Fruit fly (Drosophila melanogaster): ENCODE results near the gene CG42813.

The CG42813 gene

DNA sequence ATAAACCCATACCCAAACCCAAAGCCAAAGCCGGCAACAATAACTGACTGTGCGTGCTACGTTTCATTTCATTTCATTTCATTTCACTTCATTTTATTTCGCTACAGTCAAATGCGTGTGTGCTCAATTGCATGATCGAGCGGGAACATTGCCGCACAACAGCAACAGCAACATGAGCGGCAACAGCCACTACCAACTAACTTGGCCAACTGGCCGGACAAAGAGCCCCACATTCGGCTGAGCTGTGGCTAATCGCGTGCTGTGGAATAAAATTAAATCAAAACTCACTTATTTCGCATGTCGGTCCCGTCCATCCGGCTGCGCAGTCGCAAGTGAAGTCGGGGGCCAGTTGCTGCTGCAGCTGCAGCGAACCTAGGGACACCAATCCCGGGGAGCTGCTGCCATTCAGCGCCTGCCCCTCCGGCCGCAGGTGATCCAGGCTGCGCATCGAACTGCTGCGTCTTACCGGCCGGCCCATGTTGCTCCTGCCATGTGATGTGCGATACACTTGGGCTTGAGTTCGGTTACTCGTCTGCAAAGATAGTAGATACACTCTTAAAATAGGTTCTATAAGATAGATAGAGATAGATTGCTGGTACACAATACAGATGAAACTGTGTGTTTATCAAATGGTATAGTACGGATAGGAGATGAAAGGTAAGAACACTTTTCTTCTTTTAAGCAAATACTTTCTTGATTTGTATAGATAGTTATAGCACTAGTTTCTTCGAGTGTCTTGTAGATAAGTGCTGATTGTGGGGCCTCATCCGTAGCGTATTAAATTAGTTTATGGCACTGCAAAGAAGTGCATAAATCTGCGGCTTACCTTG, 49.6 kb downstream of the CG42813 start:
- TF ChIP-seq CrebB (tag; optimal IDR thresholded peaks at IDR 0.05) (no peak), NC2α (GFP tag; optimal IDR thresholded peaks at IDR 0.05) (no peak), nom (GFP tag; optimal IDR thresholded peaks at IDR 0.05) (peak; percentile 37), Drgx (GFP tag; IDR thresholded peaks at IDR 0.05) (0 out of 2 replicates have a peak, but pooled peaks have one; percentile 24), bsh (GFP tag; optimal IDR thresholded peaks at IDR 0.05) (peak in 1 of 2 experiments; percentile 29)

DNA sequence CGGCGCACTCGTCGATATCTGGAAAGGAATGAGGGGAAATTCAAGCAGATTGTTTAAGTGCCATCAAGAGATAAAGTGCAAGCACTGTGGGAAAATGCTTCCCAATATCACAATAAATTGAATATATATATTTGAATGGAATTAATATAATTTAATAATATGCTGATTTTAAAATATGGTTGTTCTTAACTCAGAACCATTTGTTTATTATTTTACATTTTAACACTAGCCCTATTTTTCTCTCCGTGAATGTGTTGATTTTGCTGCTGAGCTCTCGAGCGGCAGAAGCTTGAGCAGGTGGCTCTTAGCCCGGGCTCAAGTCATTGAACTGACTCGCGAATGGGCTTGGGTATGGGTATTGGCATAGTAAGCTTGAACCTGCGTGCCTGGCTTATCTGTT, 50.8 kb downstream of the CG42813 start:
- TF ChIP-seq nom (GFP tag; optimal IDR thresholded peaks at IDR 0.05) = peak; percentile 2
- no peak for TF ChIP-seq CG15073 (GFP tag; optimal IDR thresholded peaks at IDR 0.05)
